Worm (Caenorhabditis elegans) whole organism, mixed stage, embryonic: ENCODE data around the gene K02F6.3.

Experiments
- drap-1 ChIP-seq: fragments of 200-800 bp; sonication (Bioruptor generic); optimal IDR thresholded peaks from 3 replicates; lab custom pipeline; 2018; ENCODE audit warnings: mild to moderate bottlenecking, missing genetic modification characterization, missing compliant biosample characterization
- lin-13 ChIP-seq: fragments of 150-350 bp; optimal IDR thresholded peaks from 2 replicates; lab custom pipeline; 2014; ENCODE audit warnings: missing biosample characterization, missing genetic modification characterization
- lsy-2 ChIP-seq: fragments of 150-350 bp; optimal IDR thresholded peaks from 2 replicates; lab custom pipeline; 2014; ENCODE audit warnings: missing biosample characterization, missing genetic modification characterization
- mab-5 ChIP-seq: fragments of 150-350 bp; optimal IDR thresholded peaks from 2 replicates; lab custom pipeline; 2014; ENCODE audit warnings: missing biosample characterization, missing genetic modification characterization
- nhr-237 ChIP-seq: fragments of 150-350 bp; optimal IDR thresholded peaks from 2 replicates; lab custom pipeline; 2014; ENCODE audit warnings: missing biosample characterization, missing genetic modification characterization
- pha-4 ChIP-seq: fragments of 150-350 bp; optimal IDR thresholded peaks from 2 replicates; lab custom pipeline; 2018; ENCODE audit warnings: missing biosample characterization, missing genetic modification reagents, missing genetic modification characterization
- snpc-4 ChIP-seq: fragments of 150-350 bp; optimal IDR thresholded peaks from 2 replicates; lab custom pipeline; 2014; ENCODE audit warnings: missing biosample characterization, missing genetic modification characterization
- sptf-1 ChIP-seq: sonication (generic microtip); optimal IDR thresholded peaks from 2 replicates; lab custom pipeline; 2017; ENCODE audit warnings: mild to moderate bottlenecking, missing genetic modification characterization, moderate library complexity, missing compliant biosample characterization
- unc-39 ChIP-seq: fragments of 150-350 bp; optimal IDR thresholded peaks from 2 replicates; lab custom pipeline; 2014; ENCODE audit warnings: missing biosample characterization, missing genetic modification characterization
- zip-8 ChIP-seq: fragments of 150-350 bp; optimal IDR thresholded peaks from 2 replicates; lab custom pipeline; 2014; ENCODE audit warnings: missing biosample characterization, missing genetic modification characterization
- ztf-11 ChIP-seq: fragments of 150-350 bp; optimal IDR thresholded peaks from 2 replicates; lab custom pipeline; 2014; ENCODE audit warnings: missing biosample characterization, missing genetic modification characterization

ce11 chrII:2564899-2565298, 18.9 kb downstream of the K02F6.3 start, which contains the start of gene usp-39:
- no peak for TF ChIP-seq unc-39 (tag; lab: Kevin White, UChicago)
- no peak for TF ChIP-seq snpc-4 (tag; lab: Kevin White, UChicago)
- TF ChIP-seq lsy-2 (tag; lab: Kevin White, UChicago), result peak; percentile 80
- peak; percentile 46 for TF ChIP-seq lin-13 (tag; lab: Kevin White, UChicago)
- TF ChIP-seq ztf-11, result no peak
- TF ChIP-seq sptf-1, result peak; percentile 25
- peak; percentile 65 for TF ChIP-seq pha-4 (tag; lab: Kevin White, UChicago)
- TF ChIP-seq mab-5, result peak; percentile 80
- TF ChIP-seq zip-8, result no peak
- no peak for TF ChIP-seq drap-1
- peak; percentile 65 for TF ChIP-seq nhr-237 (tag; lab: Kevin White, UChicago)
